Worm (Caenorhabditis elegans) whole organism, L4 larva: ENCODE data around the gene nfu-1.

Experiments used
- ZK337.2 ChIP-seq: fragments of 200-800 bp; sonication (Bioruptor generic); IDR thresholded peaks from 2 replicates; pipeline ENCODE4 v1.3.6; 2022; ENCODE audit warnings: missing genetic modification reagents, missing genetic modification characterization, missing compliant biosample characterization
- attf-4 ChIP-seq: sonication (generic microtip); optimal IDR thresholded peaks from 3 replicates; lab custom pipeline; 2017; ENCODE audit warnings: missing biosample characterization, missing genetic modification characterization
- ceh-82 ChIP-seq: sonication (generic microtip); optimal IDR thresholded peaks from 2 replicates; lab custom pipeline; 2017; ENCODE audit warnings: missing biosample characterization, missing genetic modification characterization
- lin-39 ChIP-seq: fragments of 150-350 bp; optimal IDR thresholded peaks from 2 replicates; lab custom pipeline; 2014; ENCODE audit warnings: missing biosample characterization, missing genetic modification reagents, missing genetic modification characterization
- nhr-41 ChIP-seq: fragments of 200-800 bp; sonication (Bioruptor generic); IDR thresholded peaks from 2 replicates; pipeline ENCODE4 v1.3.6; 2022; ENCODE audit warnings: missing genetic modification reagents, missing genetic modification characterization, missing compliant biosample characterization
- nhr-76 ChIP-seq: fragments of 150-350 bp; optimal IDR thresholded peaks from 2 replicates; lab custom pipeline; 2014; ENCODE audit warnings: missing biosample characterization, missing genetic modification characterization
- snpc-4 ChIP-seq: fragments of 150-350 bp; optimal IDR thresholded peaks from 2 replicates; lab custom pipeline; 2014; ENCODE audit warnings: missing biosample characterization, missing genetic modification characterization

ce11 chrIV:10366018-10366417 lies 21.2 kb upstream of the nfu-1 start, which contains the start of gene sir-2.1:
- TF ChIP-seq lin-39 (tag; lab: Kevin White, UChicago), result no peak
- no peak for TF ChIP-seq nhr-41 (GFP tag; lab: Robert Waterston, UW)
- TF ChIP-seq snpc-4 (tag; lab: Kevin White, UChicago), result no peak
- no peak for TF ChIP-seq ceh-82 (tag; lab: Kevin White, UChicago)
- no peak for TF ChIP-seq attf-4 (tag; lab: Kevin White, UChicago)
- no peak for TF ChIP-seq nhr-76 (tag; lab: Kevin White, UChicago)
- TF ChIP-seq ZK337.2, result no peak
